Worm (Caenorhabditis elegans) whole organism, early embryonic: ENCODE measurements around the gene dyci-1.

Source experiments
- B0310.2 ChIP-seq: sonication (generic microtip); optimal IDR thresholded peaks from 2 replicates; lab custom pipeline; 2016; ENCODE audit warnings: mild to moderate bottlenecking, missing genetic modification characterization, missing compliant biosample characterization
- F13C5.2 ChIP-seq: sonication (generic microtip); optimal IDR thresholded peaks from 2 replicates; lab custom pipeline; 2017; ENCODE audit warnings: mild to moderate bottlenecking, missing genetic modification characterization, inconsistent platforms, missing compliant biosample characterization
- aly-1 ChIP-seq: sonication (generic microtip); optimal IDR thresholded peaks from 2 replicates; lab custom pipeline; 2016; ENCODE audit warnings: missing genetic modification characterization, missing compliant biosample characterization
- ama-1 ChIP-seq: fragments of 150-350 bp; optimal IDR thresholded peaks from 2 replicates; lab custom pipeline; 2014
- ceh-36 ChIP-seq: sonication (generic microtip); optimal IDR thresholded peaks from 2 replicates; lab custom pipeline; 2016; ENCODE audit warnings: missing genetic modification characterization, inconsistent platforms, missing compliant biosample characterization
- ets-7 ChIP-seq: sonication (generic microtip); optimal IDR thresholded peaks from 2 replicates; lab custom pipeline; 2016; ENCODE audit warnings: missing genotype, missing genetic modification characterization, missing compliant biosample characterization
- flt-1 ChIP-seq: fragments of 200-800 bp; sonication (Bioruptor generic); IDR thresholded peaks from 2 replicates; pipeline ENCODE4 v1.3.6; 2022; ENCODE audit warnings: missing genetic modification characterization, missing compliant biosample characterization
- hmbx-1 ChIP-seq: sonication (generic microtip); optimal IDR thresholded peaks from 2 replicates; lab custom pipeline; 2016; ENCODE audit warnings: mild to moderate bottlenecking, missing genetic modification characterization, missing compliant biosample characterization
- hmg-4 ChIP-seq: fragments of 200-800 bp; sonication (Bioruptor generic); optimal IDR thresholded peaks from 2 replicates; lab custom pipeline; 2018; ENCODE audit warnings: mild to moderate bottlenecking, missing genetic modification characterization, missing compliant biosample characterization
- pes-1 ChIP-seq: fragments of 200-800 bp; sonication (Bioruptor generic); IDR thresholded peaks from 2 replicates; pipeline ENCODE4 v1.3.6; 2022; ENCODE audit warnings: missing genetic modification reagents, missing genetic modification characterization, missing compliant biosample characterization
- sea-1 ChIP-seq: fragments of 200-800 bp; sonication (Bioruptor generic); conservative IDR thresholded peaks from 2 replicates; pipeline ENCODE4 v1.3.6; 2022; ENCODE audit warnings: missing genetic modification characterization, missing compliant biosample characterization
- tbx-37 ChIP-seq: fragments of 200-800 bp; sonication (Bioruptor generic); conservative IDR thresholded peaks from 2 replicates; pipeline ENCODE4 v1.3.6; 2022; ENCODE audit warnings: missing genetic modification reagents, missing genetic modification characterization, missing compliant biosample characterization
- tra-4 ChIP-seq: sonication (generic microtip); optimal IDR thresholded peaks from 2 replicates; lab custom pipeline; 2017; ENCODE audit warnings: missing genetic modification characterization, missing compliant biosample characterization

ce11 chrIV:6806475-6807063 lies 21.5 kb upstream of the dyci-1 start, which contains the start of gene C17H12.10:
- no peak for TF ChIP-seq ama-1 (lab: Kevin White, UChicago)
- TF ChIP-seq ceh-36: no peak
- TF ChIP-seq F13C5.2 (tag; lab: Kevin White, UChicago): no peak
- TF ChIP-seq pes-1 (GFP tag; lab: Robert Waterston, UW): no peak
- no peak for TF ChIP-seq B0310.2
- no peak for TF ChIP-seq hmbx-1 (tag; lab: Kevin White, UChicago)
- TF ChIP-seq sea-1 (GFP tag; lab: Robert Waterston, UW): no peak
- TF ChIP-seq hmg-4 (GFP tag; lab: Kevin White, UChicago): no peak
- TF ChIP-seq ets-7 (tag; lab: Kevin White, UChicago): no peak
- TF ChIP-seq tbx-37: no peak
- no peak for TF ChIP-seq flt-1 (GFP tag; lab: Robert Waterston, UW)
- TF ChIP-seq aly-1 (tag; lab: Kevin White, UChicago): no peak
- no peak for TF ChIP-seq tra-4
